Worm (Caenorhabditis elegans) whole organism, L2 larva: ENCODE measurements around the gene B0353.1.

Experiments used
- F13H6.1 ChIP-seq: sonication (generic microtip); optimal IDR thresholded peaks from 2 replicates; lab custom pipeline; 2016; ENCODE audit warnings: missing genetic modification characterization, missing compliant biosample characterization
- ZK546.5 ChIP-seq: sonication (generic microtip); optimal IDR thresholded peaks from 2 replicates; lab custom pipeline; 2017; ENCODE audit warnings: missing biosample characterization, missing genetic modification characterization
- aly-2 ChIP-seq: fragments of 150-350 bp; optimal IDR thresholded peaks from 2 replicates; lab custom pipeline; 2014; ENCODE audit warnings: missing biosample characterization, missing genetic modification characterization
- ama-1 ChIP-seq: fragments of 150-350 bp; optimal IDR thresholded peaks from 2 replicates; lab custom pipeline; 2018; ENCODE audit warnings: inconsistent platforms
- blmp-1 ChIP-seq: sonication (generic microtip); optimal IDR thresholded peaks from 2 replicates; lab custom pipeline; 2017; ENCODE audit warnings: missing genetic modification characterization, mild to moderate bottlenecking, missing compliant biosample characterization, antibody characterized with exemption, moderate library complexity; ENCODE audit not compliant: insufficient read depth
- gmeb-1 ChIP-seq: fragments of 150-350 bp; optimal IDR thresholded peaks from 2 replicates; lab custom pipeline; 2014; ENCODE audit warnings: missing biosample characterization, missing genetic modification characterization
- lin-13 ChIP-seq: fragments of 150-350 bp; optimal IDR thresholded peaks from 2 replicates; lab custom pipeline; 2014; ENCODE audit warnings: missing biosample characterization, missing genetic modification reagents, missing genetic modification characterization
- nhr-11 ChIP-seq: fragments of 150-350 bp; optimal IDR thresholded peaks from 2 replicates; lab custom pipeline; 2014; ENCODE audit warnings: missing biosample characterization, missing genetic modification characterization
- nhr-12 ChIP-seq: fragments of 150-350 bp; optimal IDR thresholded peaks from 2 replicates; lab custom pipeline; 2014; ENCODE audit warnings: missing biosample characterization, missing genetic modification characterization
- nhr-23 ChIP-seq: fragments of 150-350 bp; optimal IDR thresholded peaks from 2 replicates; lab custom pipeline; 2014; ENCODE audit warnings: missing biosample characterization, missing genetic modification reagents, missing genetic modification characterization
- nhr-237 ChIP-seq: fragments of 150-350 bp; optimal IDR thresholded peaks from 2 replicates; lab custom pipeline; 2014; ENCODE audit warnings: missing biosample characterization, missing genetic modification characterization
- nhr-6 ChIP-seq: fragments of 150-350 bp; optimal IDR thresholded peaks from 2 replicates; lab custom pipeline; 2014; ENCODE audit warnings: missing biosample characterization, missing genetic modification characterization
- unc-39 ChIP-seq: fragments of 150-350 bp; optimal IDR thresholded peaks from 2 replicates; lab custom pipeline; 2014; ENCODE audit warnings: missing biosample characterization, missing genetic modification characterization
- unc-62 ChIP-seq: fragments of 150-350 bp; optimal IDR thresholded peaks from 2 replicates; lab custom pipeline; 2014; ENCODE audit warnings: missing biosample characterization, missing genetic modification reagents, missing genetic modification characterization

- TF ChIP-seq blmp-1 (tag; lab: Kevin White, UChicago) (no peak), nhr-237 (tag; lab: Kevin White, UChicago) (no peak), nhr-11 (tag; lab: Kevin White, UChicago) (no peak), lin-13 (GFP tag; lab: Kevin White, UChicago) (no peak), ZK546.5 (tag; lab: Kevin White, UChicago) (no peak), nhr-23 (no peak), unc-39 (tag; lab: Kevin White, UChicago) (no peak), gmeb-1 (tag; lab: Kevin White, UChicago) (no peak), ama-1 (no peak), aly-2 (tag; lab: Kevin White, UChicago) (no peak), F13H6.1 (no peak), unc-62 (GFP tag; lab: Kevin White, UChicago) (no peak), nhr-12 (tag; lab: Kevin White, UChicago) (no peak), nhr-6 (tag; lab: Kevin White, UChicago) (no peak)
Observed at ce11 chrIII:577467-577866, 21.7 kb downstream of the B0353.1 start, which contains the start of gene gtf-2H5.
